Fruit fly (Drosophila melanogaster): ENCODE data around the gene CG18249.

The CG18249 gene

DNA sequence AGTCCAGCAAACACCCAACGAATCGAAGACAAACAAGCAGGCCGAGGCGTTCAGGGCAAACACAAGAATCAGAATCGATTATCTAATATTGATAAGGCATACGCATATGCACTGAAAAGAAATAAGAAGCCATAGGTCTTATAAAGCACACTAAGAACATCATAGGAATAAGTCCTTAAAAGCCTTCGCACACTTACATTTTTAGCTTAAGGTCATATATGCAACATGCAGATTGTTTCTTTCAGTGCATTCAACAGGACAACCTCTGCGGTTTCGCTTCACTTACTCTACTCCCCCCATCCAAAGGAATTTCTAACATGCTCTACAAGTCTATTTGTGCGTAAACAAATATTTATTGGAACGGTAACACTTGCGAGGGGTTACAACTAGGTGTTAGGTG is 7.4 kb upstream of the CG18249 start (continued):
- TF ChIP-seq sens (GFP tag) (peak; percentile 96), HLH3B (GFP tag; IDR thresholded peaks at IDR 0.05) (peak; percentile 50; the same call in 1 of the 2 replicates), CG14014 (GFP tag; IDR thresholded peaks at IDR 0.05) (no peak), tin (GFP tag; optimal IDR thresholded peaks at IDR 0.05) (peak; percentile 45), exex (tag; optimal IDR thresholded peaks at IDR 0.05) (no peak), CG2875 (GFP tag; optimal IDR thresholded peaks at IDR 0.05) (peak; percentile 62), bbx (GFP tag; IDR thresholded peaks at IDR 0.05; ENCODE audit: partially characterized antibody) (no peak), ro (GFP tag; IDR thresholded peaks at IDR 0.05) (no peak), Optix (GFP tag; IDR thresholded peaks at IDR 0.05) (peak; percentile 54; the same call in 1 of the 3 replicates), sug (tag; optimal IDR thresholded peaks at IDR 0.05) (no peak), CG9817 (tag; optimal IDR thresholded peaks at IDR 0.05) (no peak), h (optimal IDR thresholded peaks at IDR 0.05) (no peak), cg (GFP tag; optimal IDR thresholded peaks at IDR 0.05) (no peak), CG31365 (tag; optimal IDR thresholded peaks at IDR 0.05) (no peak), CG9215 (GFP tag; IDR thresholded peaks at IDR 0.05) (0 out of 2 replicates have a peak, but pooled peaks have one; percentile 5), bigmax (GFP tag; optimal IDR thresholded peaks at IDR 0.05) (no peak), CG7839 (tag; optimal IDR thresholded peaks at IDR 0.05) (peak; percentile 61), fu2 (GFP tag; optimal IDR thresholded peaks at IDR 0.05) (no peak), Spps (tag; optimal IDR thresholded peaks at IDR 0.05) (peak; percentile 62), Side (GFP tag; optimal IDR thresholded peaks at IDR 0.05) (peak; percentile 44), hkb (optimal IDR thresholded peaks at IDR 0.05) (no peak), hkb (GFP tag; IDR thresholded peaks at IDR 0.05) (peak; percentile 70), CG10979 (tag; optimal IDR thresholded peaks at IDR 0.05) (peak; percentile 79), CG1602 (GFP tag; optimal IDR thresholded peaks at IDR 0.05) (peak; percentile 65), Dad (GFP tag; optimal IDR thresholded peaks at IDR 0.05) (no peak), tna (GFP tag; IDR thresholded peaks at IDR 0.05; ENCODE audit: partially characterized antibody) (no peak), CG15269 (tag; optimal IDR thresholded peaks at IDR 0.05) (no peak), ac (GFP tag; optimal IDR thresholded peaks at IDR 0.05) (peak; percentile 30), Pdp1 (GFP tag; optimal IDR thresholded peaks at IDR 0.05) (peak; percentile 58 to 75), stc (GFP tag; IDR thresholded peaks at IDR 0.05) (no peak), ranshi (GFP tag; IDR thresholded peaks at IDR 0.05) (peak; percentile 30; the same call in 1 of the 2 replicates), CG6791 (GFP tag; IDR thresholded peaks at IDR 0.05; ENCODE audit: partially characterized antibody) (no peak), Scr (GFP tag; IDR thresholded peaks at IDR 0.05; ENCODE audit: partially characterized antibody) (no peak), CG4617 (GFP tag; optimal IDR thresholded peaks at IDR 0.05; ENCODE audit: borderline replicate concordance) (peak; percentile 8), Nf-YA (GFP tag; IDR thresholded peaks at IDR 0.05) (0 out of 2 replicates have a peak, but pooled peaks have one; percentile 51), pho (GFP tag; optimal IDR thresholded peaks at IDR 0.05) (no peak), CG2116 (GFP tag; optimal IDR thresholded peaks at IDR 0.05) (no peak), CG10209 (GFP tag; optimal IDR thresholded peaks at IDR 0.05) (peak; percentile 74), bsh (GFP tag; optimal IDR thresholded peaks at IDR 0.05) (peak in 1 of 2 experiments; percentile 84), dmrt11E (tag; optimal IDR thresholded peaks at IDR 0.05) (peak; percentile 83), Hand (GFP tag; optimal IDR thresholded peaks at IDR 0.05) (no peak), bowl (GFP tag; IDR thresholded peaks at IDR 0.05) (no peak), CG6689 (GFP tag; IDR thresholded peaks at IDR 0.05) (0 out of 2 replicates have a peak, but pooled peaks have one; percentile 33), wdn (GFP tag; IDR thresholded peaks at IDR 0.05) (no peak), Fer2 (tag; optimal IDR thresholded peaks at IDR 0.05) (no peak), Mad (GFP tag; optimal IDR thresholded peaks at IDR 0.05) (peak; percentile 21), CG17385 (GFP tag; optimal IDR thresholded peaks at IDR 0.05) (peak; percentile 26), salm (tag; optimal IDR thresholded peaks at IDR 0.05) (peak; percentile 51), NfI (GFP tag; optimal IDR thresholded peaks at IDR 0.05) (no peak), Ets97D (GFP tag; optimal IDR thresholded peaks at IDR 0.05) (peak; percentile 5), CG18476 (GFP tag; optimal IDR thresholded peaks at IDR 0.05) (peak; percentile 23)
